Worm (Caenorhabditis elegans) whole organism, late embryonic: ENCODE results near the gene F10G7.10.

Experiments used
- ama-1 ChIP-seq: fragments of 150-350 bp; optimal IDR thresholded peaks from 2 replicates; lab custom pipeline; 2014
- fkh-10 ChIP-seq: fragments of 150-350 bp; optimal IDR thresholded peaks from 2 replicates; lab custom pipeline; 2014; ENCODE audit warnings: missing biosample characterization, missing genetic modification reagents, missing genetic modification characterization
- madf-2 ChIP-seq: sonication (generic microtip); optimal IDR thresholded peaks from 2 replicates; lab custom pipeline; 2017; ENCODE audit warnings: missing genetic modification characterization, missing compliant biosample characterization
- pha-2 ChIP-seq: sonication (generic microtip); optimal IDR thresholded peaks from 2 replicates; lab custom pipeline; 2017; ENCODE audit warnings: mild to moderate bottlenecking, missing genetic modification characterization, missing compliant biosample characterization

DNA sequence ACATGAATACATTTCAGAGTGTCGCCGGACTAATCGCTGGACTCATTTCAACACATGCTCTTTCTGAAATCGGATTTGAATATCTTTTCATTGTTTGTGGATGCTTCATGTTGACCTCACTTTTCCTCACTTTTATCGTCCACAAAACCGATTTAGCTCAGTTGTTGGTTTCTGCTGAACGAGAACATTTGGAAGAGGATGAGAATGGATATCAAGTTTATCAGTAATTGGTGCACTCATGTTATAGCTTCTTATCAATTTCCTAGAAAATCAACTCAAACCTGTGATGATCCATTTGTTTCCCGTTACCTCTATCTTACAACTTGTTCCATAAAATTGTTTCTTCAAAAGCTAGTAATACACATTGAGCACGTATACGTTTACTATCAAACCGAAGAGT is 30.0 kb downstream of the F10G7.10 start:
- TF ChIP-seq fkh-10 (GFP tag; lab: Kevin White, UChicago), result no peak
- no peak for TF ChIP-seq pha-2 (tag; lab: Kevin White, UChicago)
- TF ChIP-seq madf-2 (tag; lab: Kevin White, UChicago), result no peak
- TF ChIP-seq ama-1 (lab: Kevin White, UChicago), result no peak
